Worm (Caenorhabditis elegans): ENCODE results near the gene rpb-4.

DNA sequence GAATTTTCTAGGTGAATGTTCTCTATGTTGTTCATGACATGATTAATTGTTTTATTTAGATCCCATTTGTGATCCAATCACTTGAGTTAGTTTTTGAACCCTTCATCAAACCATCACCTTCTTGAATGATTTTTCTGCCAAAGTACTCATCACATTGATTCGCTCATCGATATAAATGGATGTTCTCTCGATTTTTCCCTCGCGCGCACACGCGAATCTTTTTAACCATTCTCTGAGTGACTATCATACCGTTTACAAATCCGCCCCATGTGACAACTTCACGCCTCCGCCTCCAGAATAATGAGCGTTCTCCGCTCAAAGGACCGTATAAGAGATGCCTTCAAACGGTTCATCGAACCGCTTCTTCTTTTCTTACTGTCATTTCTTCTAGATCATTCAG lies 31.4 kb upstream of the rpb-4 start:
- TF ChIP-seq lin-39 (tag; optimal IDR thresholded peaks at IDR 0.05) (no peak), aha-1 (tag) (peak; percentile 56), ama-1 (optimal IDR thresholded peaks at IDR 0.05) (no peak), ceh-44 (GFP tag; IDR thresholded peaks at IDR 0.05) (no peak), mdl-1 (tag; optimal IDR thresholded peaks at IDR 0.05) (peak; percentile 25 to 78), mxl-2 (GFP tag; conservative IDR thresholded peaks at IDR 0.05) (no peak), fkh-10 (GFP tag; optimal IDR thresholded peaks at IDR 0.05) (no peak), nhr-77 (tag; optimal IDR thresholded peaks at IDR 0.05) (no peak)

All from whole organism, L4 larva.